Worm (Caenorhabditis elegans) whole organism, L3 larva: ENCODE results near the gene gadr-2.

Experiments
- ZK546.5 ChIP-seq: sonication (generic microtip); optimal IDR thresholded peaks from 2 replicates; lab custom pipeline; 2017; ENCODE audit warnings: missing biosample characterization, missing genetic modification characterization
- aly-2 ChIP-seq: fragments of 150-350 bp; optimal IDR thresholded peaks from 2 replicates; lab custom pipeline; 2014; ENCODE audit warnings: missing biosample characterization, missing genetic modification characterization
- ceh-28 ChIP-seq: fragments of 150-350 bp; optimal IDR thresholded peaks from 2 replicates; lab custom pipeline; 2014; ENCODE audit warnings: missing biosample characterization, missing genetic modification reagents, missing genetic modification characterization
- ceh-82 ChIP-seq: fragments of 150-350 bp; optimal IDR thresholded peaks from 2 replicates; lab custom pipeline; 2014; ENCODE audit warnings: missing biosample characterization, missing genetic modification characterization
- ceh-9 ChIP-seq: sonication (generic microtip); optimal IDR thresholded peaks from 2 replicates; lab custom pipeline; 2018; ENCODE audit warnings: missing biosample characterization, missing genetic modification characterization
- egl-27 ChIP-seq: sonication (generic microtip); optimal IDR thresholded peaks from 4 replicates; lab custom pipeline; 2017; ENCODE audit warnings: missing biosample characterization, missing genetic modification reagents, missing genetic modification characterization
- egl-5 ChIP-seq: fragments of 150-350 bp; optimal IDR thresholded peaks from 2 replicates; lab custom pipeline; 2017; ENCODE audit warnings: missing biosample characterization, missing genetic modification reagents, missing genetic modification characterization, inconsistent platforms
- elt-1 ChIP-seq: fragments of 150-350 bp; optimal IDR thresholded peaks from 2 replicates; lab custom pipeline; 2014; ENCODE audit warnings: missing biosample characterization, missing genetic modification characterization
- elt-2 ChIP-seq: sonication (generic microtip); optimal IDR thresholded peaks from 2 replicates; lab custom pipeline; 2016; ENCODE audit warnings: missing genetic modification reagents, mild to moderate bottlenecking, missing genetic modification characterization, missing compliant biosample characterization
- elt-3 ChIP-seq, 3 experiments: fragments of 150-350 bp in 1 of 3; sonication (generic microtip) in 2 of 3; optimal IDR thresholded peaks; 2 replicates in 2 of 3; 4 replicates in 1 of 3; lab custom pipeline; 2014 to 2017; ENCODE audit warnings: missing biosample characterization in 3 of 3, missing genetic modification characterization in 3 of 3
- eor-1 ChIP-seq, 2 experiments: fragments of 150-350 bp; optimal IDR thresholded peaks; 2 replicates each; lab custom pipeline; 2014 to 2018; ENCODE audit warnings: missing biosample characterization in 2 of 2, missing genetic modification characterization in 2 of 2
- fkh-10 ChIP-seq: sonication (generic microtip); optimal IDR thresholded peaks from 2 replicates; lab custom pipeline; 2017; ENCODE audit warnings: missing biosample characterization, missing genetic modification reagents, missing genetic modification characterization
- fkh-2 ChIP-seq: fragments of 150-350 bp; optimal IDR thresholded peaks from 2 replicates; lab custom pipeline; 2014; ENCODE audit warnings: missing biosample characterization, missing genetic modification reagents, missing genetic modification characterization
- fos-1 ChIP-seq: fragments of 150-350 bp; optimal IDR thresholded peaks from 2 replicates; lab custom pipeline; 2014; ENCODE audit warnings: missing biosample characterization, missing genetic modification characterization
- hmg-11 ChIP-seq: sonication (generic microtip); optimal IDR thresholded peaks from 2 replicates; lab custom pipeline; 2016; ENCODE audit warnings: missing genetic modification characterization, missing compliant biosample characterization
- jun-1 ChIP-seq: fragments of 150-350 bp; optimal IDR thresholded peaks from 2 replicates; lab custom pipeline; 2014; ENCODE audit warnings: missing biosample characterization, missing genetic modification reagents, missing genetic modification characterization
- lin-15B ChIP-seq: fragments of 150-350 bp; optimal IDR thresholded peaks from 2 replicates; lab custom pipeline; 2014; ENCODE audit warnings: missing biosample characterization, missing genetic modification characterization
- mdl-1 ChIP-seq: fragments of 150-350 bp; optimal IDR thresholded peaks from 2 replicates; lab custom pipeline; 2014; ENCODE audit warnings: missing biosample characterization, missing genetic modification characterization
- mml-1 ChIP-seq: fragments of 150-350 bp; sonication (generic microtip); optimal IDR thresholded peaks from 3 replicates; lab custom pipeline; 2014; ENCODE audit warnings: missing biosample characterization, missing genetic modification characterization
- nfya-1 ChIP-seq: sonication (generic microtip); optimal IDR thresholded peaks from 2 replicates; lab custom pipeline; 2017; ENCODE audit warnings: missing genetic modification characterization, mild to moderate bottlenecking, missing compliant biosample characterization, antibody characterized with exemption, moderate library complexity; ENCODE audit not compliant: insufficient read depth
- nhr-11 ChIP-seq: fragments of 150-350 bp; optimal IDR thresholded peaks from 2 replicates; lab custom pipeline; 2014; ENCODE audit warnings: missing biosample characterization, missing genetic modification characterization
- nhr-12 ChIP-seq: fragments of 150-350 bp; optimal IDR thresholded peaks from 2 replicates; lab custom pipeline; 2014; ENCODE audit warnings: missing biosample characterization, missing genetic modification characterization
- nhr-23 ChIP-seq: fragments of 150-350 bp; optimal IDR thresholded peaks from 2 replicates; lab custom pipeline; 2014; ENCODE audit warnings: missing biosample characterization, missing genetic modification reagents, missing genetic modification characterization
- nhr-237 ChIP-seq: fragments of 150-350 bp; optimal IDR thresholded peaks from 2 replicates; lab custom pipeline; 2014; ENCODE audit warnings: missing biosample characterization, missing genetic modification characterization
- nhr-25 ChIP-seq: sonication (generic microtip); optimal IDR thresholded peaks from 2 replicates; lab custom pipeline; 2017; ENCODE audit warnings: missing biosample characterization, missing genetic modification characterization
- nhr-28 ChIP-seq: fragments of 150-350 bp; optimal IDR thresholded peaks from 2 replicates; lab custom pipeline; 2014; ENCODE audit warnings: missing biosample characterization, missing genetic modification characterization
- nhr-43 ChIP-seq: sonication (generic microtip); optimal IDR thresholded peaks from 2 replicates; lab custom pipeline; 2016; ENCODE audit warnings: mild to moderate bottlenecking, missing genetic modification characterization, missing compliant biosample characterization; ENCODE audit not compliant: poor library complexity, severe bottlenecking
- nhr-67 ChIP-seq: fragments of 150-350 bp; optimal IDR thresholded peaks from 2 replicates; lab custom pipeline; 2014; ENCODE audit warnings: missing biosample characterization, missing genetic modification characterization
- nhr-76 ChIP-seq: fragments of 150-350 bp; sonication (generic microtip); optimal IDR thresholded peaks from 5 replicates; lab custom pipeline; 2014; ENCODE audit warnings: missing biosample characterization, missing genetic modification characterization
- nhr-77 ChIP-seq: fragments of 150-350 bp; optimal IDR thresholded peaks from 2 replicates; lab custom pipeline; 2014; ENCODE audit warnings: missing biosample characterization, missing genetic modification characterization
- pha-4 ChIP-seq: fragments of 150-350 bp; optimal IDR thresholded peaks from 2 replicates; lab custom pipeline; 2014; ENCODE audit warnings: missing biosample characterization, missing genetic modification reagents, missing genetic modification characterization
- pqm-1 ChIP-seq: fragments of 150-350 bp; optimal IDR thresholded peaks from 2 replicates; lab custom pipeline; 2017; ENCODE audit warnings: missing biosample characterization, missing genetic modification characterization, inconsistent platforms
- sea-2 ChIP-seq: fragments of 150-350 bp; sonication (generic microtip); optimal IDR thresholded peaks from 4 replicates; lab custom pipeline; 2014; ENCODE audit warnings: missing biosample characterization, missing genetic modification reagents, missing genetic modification characterization
- skn-1 ChIP-seq: fragments of 150-350 bp; optimal IDR thresholded peaks from 2 replicates; lab custom pipeline; 2014; ENCODE audit warnings: missing biosample characterization, missing genetic modification characterization
- snpc-4 ChIP-seq: fragments of 150-350 bp; optimal IDR thresholded peaks from 2 replicates; lab custom pipeline; 2014; ENCODE audit warnings: missing biosample characterization, missing genetic modification characterization
- tbx-2 ChIP-seq: sonication (generic microtip); optimal IDR thresholded peaks from 2 replicates; lab custom pipeline; 2016; ENCODE audit warnings: mild to moderate bottlenecking, missing genetic modification characterization, missing compliant biosample characterization
- unc-39 ChIP-seq: sonication (generic microtip); optimal IDR thresholded peaks from 4 replicates; lab custom pipeline; 2017; ENCODE audit warnings: missing biosample characterization, missing genetic modification characterization
- unc-62 ChIP-seq: fragments of 150-350 bp; sonication (generic microtip); optimal IDR thresholded peaks from 4 replicates; lab custom pipeline; 2014; ENCODE audit warnings: missing biosample characterization, missing genetic modification reagents, missing genetic modification characterization
- zag-1 ChIP-seq: fragments of 150-350 bp; optimal IDR thresholded peaks from 2 replicates; lab custom pipeline; 2014; ENCODE audit warnings: missing biosample characterization, missing genetic modification characterization
- ztf-4 ChIP-seq: fragments of 150-350 bp; optimal IDR thresholded peaks from 2 replicates; lab custom pipeline; 2014; ENCODE audit warnings: missing biosample characterization, missing genetic modification characterization

Gene gadr-2

DNA sequence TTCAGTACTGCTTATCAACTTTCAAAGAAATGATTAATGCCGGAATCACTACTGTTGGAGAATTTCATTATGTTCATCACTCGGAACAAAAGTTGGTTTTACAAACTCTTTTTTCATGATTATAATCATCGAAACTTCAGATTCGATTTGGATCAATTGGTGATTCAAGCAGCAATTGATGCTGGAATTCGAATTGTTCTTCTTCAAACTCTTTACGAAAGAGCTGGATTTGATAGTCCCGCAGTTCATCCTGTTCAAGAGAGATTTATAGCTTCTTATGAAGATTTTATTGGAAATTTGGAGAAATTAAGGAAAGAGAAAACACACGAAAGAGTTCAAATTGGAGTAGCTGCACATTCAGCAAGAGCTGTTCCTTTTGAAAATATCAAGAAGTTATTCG, 33.1 kb downstream of the gadr-2 start:
- TF ChIP-seq nhr-28 (tag; lab: Kevin White, UChicago): no peak
- TF ChIP-seq nhr-67: no peak
- no peak for TF ChIP-seq fkh-2 (tag; lab: Kevin White, UChicago)
- no peak for TF ChIP-seq nfya-1 (tag; lab: Kevin White, UChicago)
- no peak for TF ChIP-seq ceh-82 (tag; lab: Kevin White, UChicago)
- TF ChIP-seq pqm-1 (tag; lab: Kevin White, UChicago): no peak
- TF ChIP-seq elt-2 (tag; lab: Kevin White, UChicago): no peak
- no peak for TF ChIP-seq nhr-12 (tag; lab: Kevin White, UChicago)
- TF ChIP-seq nhr-23 (tag; lab: Kevin White, UChicago): no peak
- no peak for TF ChIP-seq mml-1
- no peak for TF ChIP-seq nhr-25 (tag; lab: Kevin White, UChicago)
- TF ChIP-seq egl-27 (tag; lab: Kevin White, UChicago): no peak
- no peak for TF ChIP-seq hmg-11

DNA sequence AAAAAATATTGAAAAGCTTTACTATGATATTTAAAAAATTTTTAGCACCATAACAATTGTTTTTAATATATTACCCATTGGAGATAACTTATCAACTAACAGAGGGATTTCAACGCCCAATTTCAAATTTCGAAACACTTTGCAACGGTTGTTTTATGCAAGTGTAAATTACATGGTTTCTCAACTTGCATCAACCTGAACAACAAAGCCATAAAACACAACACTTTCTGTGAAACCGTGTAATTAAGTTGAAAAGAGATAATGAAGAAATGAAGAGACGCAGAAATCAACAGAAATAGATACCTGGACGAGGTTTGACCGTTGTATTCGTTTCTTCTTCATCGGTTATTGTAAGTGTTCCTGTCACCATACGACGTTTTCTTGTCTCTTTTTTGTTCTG, 34.6 kb downstream of the gadr-2 start, which contains the start of gene cpin-1:
cpin-1 (plus strand) TSS at position 301 of the 400 bp plus-strand sequence.
- no peak for TF ChIP-seq zag-1 (tag; lab: Kevin White, UChicago)
- peak; percentile 3 for TF ChIP-seq nhr-25 (tag; lab: Kevin White, UChicago)

DNA sequence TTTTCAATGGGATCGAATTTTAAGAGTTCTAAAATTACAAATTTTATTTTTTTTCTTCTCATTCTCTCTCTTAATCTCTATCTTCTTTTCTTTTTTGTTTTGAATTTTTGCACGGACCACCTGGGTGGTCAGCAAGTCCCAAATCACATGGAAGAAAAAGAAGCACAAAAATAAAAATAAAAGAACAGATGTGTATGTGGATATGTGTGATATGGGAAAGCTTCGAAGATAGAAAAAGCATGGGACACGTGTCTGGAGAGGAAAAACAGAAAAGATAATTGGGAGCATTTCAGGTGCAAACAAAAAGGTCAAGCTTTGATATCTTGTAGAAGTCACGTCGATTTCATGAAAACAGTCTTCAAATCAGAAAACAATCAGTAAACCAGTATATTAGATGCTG, 37.7 kb downstream of the gadr-2 start, which contains the start of gene hsp-12.6:
hsp-12.6 (minus strand) TSS at position 20 of the 400 bp plus-strand sequence.
- no peak for TF ChIP-seq ceh-9 (tag; lab: Kevin White, UChicago)
- no peak for TF ChIP-seq fos-1 (tag; lab: Kevin White, UChicago)
- no peak for TF ChIP-seq pha-4 (tag; lab: Kevin White, UChicago)

DNA sequence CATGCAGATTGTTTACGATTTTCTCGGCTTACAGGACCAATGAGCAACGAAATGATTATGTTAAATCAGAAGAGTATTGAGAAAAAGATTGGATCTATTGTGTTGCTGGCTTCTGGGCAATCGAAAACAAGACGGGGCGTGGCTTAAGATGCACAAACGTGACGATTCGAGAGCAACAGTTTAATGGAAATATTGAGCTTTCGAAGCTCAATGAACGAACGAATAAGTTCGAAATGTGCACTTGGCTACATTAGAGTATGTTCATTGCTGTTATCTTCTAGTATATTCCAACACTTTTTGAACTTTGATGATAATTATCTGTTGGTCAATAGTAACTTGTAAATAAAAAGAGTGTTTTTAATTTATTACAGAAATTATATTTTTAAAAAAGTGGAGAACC, 39.5 kb downstream of the gadr-2 start, which contains the start of gene hsp-12.3:
hsp-12.3 (minus strand) TSS at position 101 of the 400 bp plus-strand sequence.
- TF ChIP-seq unc-39 (tag; lab: Kevin White, UChicago): no peak
- no peak for TF ChIP-seq mdl-1 (tag; lab: Kevin White, UChicago)
- TF ChIP-seq mml-1: no peak
- TF ChIP-seq skn-1: no peak
- TF ChIP-seq pha-4 (tag; lab: Kevin White, UChicago): no peak
- TF ChIP-seq pqm-1 (tag; lab: Kevin White, UChicago): no peak

DNA sequence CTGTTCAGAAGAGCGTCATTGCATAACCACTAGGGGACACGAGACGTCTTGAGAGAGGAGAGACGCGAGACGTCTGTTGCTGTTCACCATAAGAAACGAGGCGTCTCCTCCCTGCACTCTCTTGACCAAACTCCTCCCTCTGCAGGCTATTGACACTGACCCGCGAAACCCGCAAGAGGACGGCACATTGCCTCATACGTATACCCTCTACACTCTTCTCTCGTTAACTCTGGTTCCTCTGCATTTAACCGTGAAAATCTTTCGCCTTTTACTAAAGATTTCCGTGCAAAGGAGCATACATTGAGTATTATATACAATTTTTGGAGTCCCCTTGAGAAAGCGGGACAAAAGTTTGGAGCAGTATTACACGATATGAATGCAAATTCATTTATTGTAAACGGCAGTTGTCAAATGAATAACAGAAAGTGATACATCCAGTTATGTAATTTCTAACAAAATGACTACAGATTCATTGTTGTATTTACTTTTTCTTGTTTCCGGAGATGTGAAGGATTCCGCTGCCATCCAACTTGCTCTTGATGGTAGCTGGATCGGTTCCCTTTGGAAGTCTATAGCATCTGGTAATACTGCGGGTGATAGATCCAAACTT, 40.4 kb downstream of the gadr-2 start:
- TF ChIP-seq aly-2 (peak; percentile 68), elt-3 (tag; optimal IDR thresholded peaks at IDR 0.05; lab: Kevin White, UChicago) (peak in 2 of 3 experiments; percentile 6 to 64), sea-2 (GFP tag; lab: Kevin White, UChicago) (no peak), nhr-11 (peak; percentile 9), jun-1 (peak; percentile 91), nhr-43 (tag; lab: Kevin White, UChicago) (peak; percentile 89), fkh-2 (tag; lab: Kevin White, UChicago) (peak; percentile 66), pha-4 (tag; lab: Kevin White, UChicago) (peak; percentile 98), hmg-11 (peak; percentile 95), lin-15B (tag; lab: Kevin White, UChicago) (peak; percentile 88), pqm-1 (tag; lab: Kevin White, UChicago) (peak; percentile 93), nhr-23 (tag; lab: Kevin White, UChicago) (peak; percentile 91), mdl-1 (tag; lab: Kevin White, UChicago) (peak; percentile 63), nfya-1 (tag; lab: Kevin White, UChicago) (peak; percentile 94), nhr-67 (no peak), ztf-4 (tag; lab: Kevin White, UChicago) (peak; percentile 80), ZK546.5 (tag; lab: Kevin White, UChicago) (no peak), elt-2 (tag; lab: Kevin White, UChicago) (peak; percentile 83), nhr-237 (tag; lab: Kevin White, UChicago) (no peak), egl-5 (peak; percentile 65), egl-27 (tag; lab: Kevin White, UChicago) (peak; percentile 82), nhr-25 (tag; lab: Kevin White, UChicago) (peak; percentile 97), nhr-77 (peak; percentile 84), ceh-82 (tag; lab: Kevin White, UChicago) (peak; percentile 81), unc-39 (tag; lab: Kevin White, UChicago) (no peak), eor-1 (tag; optimal IDR thresholded peaks at IDR 0.05; lab: Kevin White, UChicago) (no peak), zag-1 (tag; lab: Kevin White, UChicago) (no peak), nhr-28 (tag; lab: Kevin White, UChicago) (peak; percentile 2), nhr-12 (tag; lab: Kevin White, UChicago) (no peak), unc-62 (GFP tag; lab: Kevin White, UChicago) (peak; percentile 45), mml-1 (no peak), fkh-10 (GFP tag; lab: Kevin White, UChicago) (peak; percentile 46), ceh-28 (tag; lab: Kevin White, UChicago) (peak; percentile 83), elt-1 (peak; percentile 52), tbx-2 (peak; percentile 78), ceh-9 (tag; lab: Kevin White, UChicago) (no peak), skn-1 (peak; percentile 54), snpc-4 (tag; lab: Kevin White, UChicago) (peak; percentile 100), nhr-76 (tag; lab: Kevin White, UChicago) (peak; percentile 86)
